Fruit fly (Drosophila melanogaster) whole organism, embryonic: ENCODE data around the gene CG33523.

ENCODE experiments used
- Awh ChIP-seq: fragments of 200-800 bp; sonication (Bioruptor generic); IDR thresholded peaks from 2 replicates; pipeline ENCODE4, ENCODE4 v1.3.6; 2022; ENCODE audit warnings: missing biosample characterization, missing genetic modification characterization
- CG10565 ChIP-seq: fragments of 200-800 bp; sonication (Bioruptor generic); optimal IDR thresholded peaks from 3 replicates; lab custom pipeline; 2016; ENCODE audit warnings: missing biosample characterization, mild to moderate bottlenecking, missing genetic modification characterization
- CG11247 ChIP-seq: fragments of 200-800 bp; sonication (Bioruptor generic); IDR thresholded peaks from 2 replicates; pipeline ENCODE4 v1.3.6; 2022; ENCODE audit warnings: missing biosample characterization, missing genetic modification characterization
- CG11695 ChIP-seq: fragments of 200-800 bp; sonication (Bioruptor generic); IDR thresholded peaks from 3 replicates; pipeline ENCODE4 v1.3.6; 2022; ENCODE audit warnings: missing biosample characterization, missing genetic modification characterization
- CG12942 ChIP-seq: fragments of 200-800 bp; sonication (Bioruptor generic); optimal IDR thresholded peaks from 3 replicates; lab custom pipeline; 2016; ENCODE audit warnings: missing biosample characterization, missing genetic modification characterization
- CG13287 ChIP-seq: fragments of 200-800 bp; sonication (Bioruptor generic); IDR thresholded peaks from 2 replicates; pipeline ENCODE4 v1.3.6; 2022; ENCODE audit warnings: missing biosample characterization, missing genetic modification characterization; ENCODE audit not compliant: partially characterized antibody
- CG13624 ChIP-seq: fragments of 200-800 bp; sonication (Bioruptor generic); optimal IDR thresholded peaks from 2 replicates; lab custom pipeline; 2016; ENCODE audit warnings: missing biosample characterization, missing genetic modification characterization
- CG13894 ChIP-seq: fragments of 200-800 bp; sonication (Bioruptor generic); optimal IDR thresholded peaks from 3 replicates; lab custom pipeline; 2018; ENCODE audit warnings: missing biosample characterization, mild to moderate bottlenecking, missing genetic modification characterization, moderate library complexity
- CG14441 ChIP-seq: fragments of 200-800 bp; sonication (Bioruptor generic); IDR thresholded peaks from 2 replicates; pipeline ENCODE4 v1.3.6; 2022; ENCODE audit warnings: missing biosample characterization, missing genetic modification characterization
- CG14710 ChIP-seq: fragments of 200-800 bp; sonication (Bioruptor generic); optimal IDR thresholded peaks from 3 replicates; lab custom pipeline; 2019; ENCODE audit warnings: missing biosample characterization, mild to moderate bottlenecking, missing genetic modification characterization, moderate library complexity
- CG15073 ChIP-seq: fragments of 200-800 bp; sonication (Bioruptor generic); optimal IDR thresholded peaks from 2 replicates; lab custom pipeline; 2016; ENCODE audit warnings: missing biosample characterization, missing genetic modification characterization
- CG15601 ChIP-seq: fragments of 200-800 bp; sonication (Bioruptor generic); optimal IDR thresholded peaks from 3 replicates; lab custom pipeline; 2019; ENCODE audit warnings: missing biosample characterization, mild to moderate bottlenecking, missing genetic modification characterization, moderate library complexity
- CG1602 ChIP-seq: fragments of 200-800 bp; sonication (Bioruptor generic); optimal IDR thresholded peaks from 3 replicates; lab custom pipeline; 2016; ENCODE audit warnings: missing biosample characterization, missing genetic modification characterization
- CG1603 ChIP-seq: fragments of 200-800 bp; sonication (Bioruptor generic); optimal IDR thresholded peaks from 2 replicates; lab custom pipeline; 2019; ENCODE audit warnings: missing biosample characterization, mild to moderate bottlenecking, missing genetic modification characterization, moderate library complexity
- CG18599 ChIP-seq: fragments of 200-800 bp; sonication (Bioruptor generic); optimal IDR thresholded peaks from 3 replicates; lab custom pipeline; 2017; ENCODE audit warnings: missing biosample characterization, missing genetic modification characterization, mild to moderate bottlenecking, moderate library complexity, missing genetic modification reagents
- CG2120 ChIP-seq: fragments of 200-800 bp; sonication (Bioruptor generic); optimal IDR thresholded peaks from 3 replicates; lab custom pipeline; 2016; ENCODE audit warnings: missing biosample characterization, missing genetic modification characterization
- CG30403 ChIP-seq: fragments of 200-800 bp; sonication (Bioruptor generic); optimal IDR thresholded peaks from 3 replicates; lab custom pipeline; 2016; ENCODE audit warnings: missing biosample characterization, missing genetic modification characterization
- CG30431 ChIP-seq: fragments of 200-800 bp; sonication (Bioruptor generic); optimal IDR thresholded peaks from 2 replicates; lab custom pipeline; 2017; ENCODE audit warnings: missing biosample characterization, missing genetic modification characterization
- CG33213 ChIP-seq: fragments of 200-800 bp; sonication (Bioruptor generic); optimal IDR thresholded peaks from 3 replicates; lab custom pipeline; 2016; ENCODE audit warnings: missing biosample characterization, missing genetic modification characterization
- CG34224 ChIP-seq: fragments of 200-800 bp; sonication (Bioruptor generic); IDR thresholded peaks from 3 replicates; pipeline ENCODE4 v1.3.6; 2022; ENCODE audit warnings: missing biosample characterization, missing genetic modification characterization; ENCODE audit not compliant: partially characterized antibody
- CG3838 ChIP-seq: fragments of 200-800 bp; sonication (Bioruptor generic); optimal IDR thresholded peaks from 3 replicates; lab custom pipeline; 2016; ENCODE audit warnings: missing biosample characterization, missing genetic modification characterization
- CG4424 ChIP-seq: fragments of 200-800 bp; sonication (Bioruptor generic); optimal IDR thresholded peaks from 3 replicates; lab custom pipeline; 2016; ENCODE audit warnings: missing biosample characterization, missing genetic modification characterization
- CG4854 ChIP-seq: fragments of 200-800 bp; sonication (Bioruptor generic); optimal IDR thresholded peaks from 2 replicates; lab custom pipeline; 2016; ENCODE audit warnings: missing biosample characterization, missing genetic modification characterization, inconsistent platforms
- CG9932 ChIP-seq: fragments of 200-800 bp; sonication (Bioruptor generic); IDR thresholded peaks from 2 replicates; pipeline ENCODE4 v1.3.6; 2022; ENCODE audit warnings: missing biosample characterization, missing genetic modification characterization
- CoRest ChIP-seq: fragments of 200-800 bp; sonication (Bioruptor generic); optimal IDR thresholded peaks from 3 replicates; lab custom pipeline; 2018; ENCODE audit warnings: missing biosample characterization, mild to moderate bottlenecking, missing genetic modification characterization, moderate library complexity
- ERR ChIP-seq: fragments of 200-800 bp; sonication (Bioruptor generic); optimal IDR thresholded peaks from 2 replicates; lab custom pipeline; 2016; ENCODE audit warnings: missing biosample characterization, missing genetic modification characterization
- Nf-YB ChIP-seq: fragments of 200-800 bp; sonication (Bioruptor generic); optimal IDR thresholded peaks from 3 replicates; lab custom pipeline; 2019; ENCODE audit warnings: missing biosample characterization, mild to moderate bottlenecking, missing genetic modification characterization, moderate library complexity
- Rfx ChIP-seq: fragments of 200-800 bp; sonication (Bioruptor generic); IDR thresholded peaks from 2 replicates; pipeline ENCODE4 v1.3.6; 2022; ENCODE audit warnings: missing biosample characterization, missing genetic modification characterization
- Sry-β ChIP-seq: fragments of 200-800 bp; sonication (Bioruptor generic); optimal IDR thresholded peaks from 2 replicates; lab custom pipeline; 2018; ENCODE audit warnings: missing biosample characterization, mild to moderate bottlenecking, missing genetic modification characterization, moderate library complexity
- Usf ChIP-seq: fragments of 200-800 bp; sonication (Bioruptor generic); optimal IDR thresholded peaks from 2 replicates; lab custom pipeline; 2017; ENCODE audit warnings: missing genotype, missing biosample characterization, missing genetic modification characterization
- ap ChIP-seq: fragments of 200-800 bp; sonication (Bioruptor generic); IDR thresholded peaks from 2 replicates; pipeline ENCODE4 v1.3.6; 2022; ENCODE audit warnings: missing biosample characterization, missing genetic modification characterization
- cad ChIP-seq: fragments of >200 bp; optimal IDR thresholded peaks from 2 replicates; lab custom pipeline; 2017; ENCODE audit warnings: missing biosample characterization, missing genetic modification characterization
- caup ChIP-seq: fragments of 200-800 bp; sonication (Bioruptor generic); optimal IDR thresholded peaks from 3 replicates; lab custom pipeline; 2017; ENCODE audit warnings: missing biosample characterization, mild to moderate bottlenecking, missing genetic modification characterization, moderate library complexity; ENCODE audit not compliant: severe bottlenecking
- crp ChIP-seq, 2 experiments: fragments of 200-800 bp; sonication (Bioruptor generic); optimal IDR thresholded peaks; 2 replicates in 1 of 2; 3 replicates in 1 of 2; lab custom pipeline; 2017; ENCODE audit warnings: missing biosample characterization in 2 of 2, missing genetic modification characterization in 2 of 2, mild to moderate bottlenecking in 1 of 2, moderate library complexity in 1 of 2
- cwo ChIP-seq: fragments of 200-800 bp; sonication (Bioruptor generic); optimal IDR thresholded peaks from 3 replicates; lab custom pipeline; 2017; ENCODE audit warnings: missing biosample characterization, missing genetic modification characterization, mild to moderate bottlenecking, moderate library complexity, missing genetic modification reagents
- dpn ChIP-seq, 2 experiments: fragments of 200-800 bp; sonication (Bioruptor generic); optimal IDR thresholded peaks; 3 replicates each; lab custom pipeline; 2016; ENCODE audit warnings: missing biosample characterization in 2 of 2, missing genetic modification characterization in 2 of 2
- fd96Cb ChIP-seq: fragments of 200-800 bp; sonication (Bioruptor generic); optimal IDR thresholded peaks from 2 replicates; lab custom pipeline; 2018; ENCODE audit warnings: missing biosample characterization, mild to moderate bottlenecking, missing genetic modification characterization, moderate library complexity
- fu2 ChIP-seq: fragments of 200-800 bp; sonication (Bioruptor generic); optimal IDR thresholded peaks from 2 replicates; lab custom pipeline; 2016; ENCODE audit warnings: missing biosample characterization, missing genetic modification characterization
- gfzf ChIP-seq: fragments of 200-800 bp; sonication (Bioruptor generic); optimal IDR thresholded peaks from 2 replicates; lab custom pipeline; 2016; ENCODE audit warnings: missing biosample characterization, mild to moderate bottlenecking, missing genetic modification characterization, moderate library complexity
- gsb ChIP-seq: fragments of 200-800 bp; sonication (Bioruptor generic); IDR thresholded peaks from 2 replicates; pipeline ENCODE4 v1.3.6; 2022; ENCODE audit warnings: missing biosample characterization, missing genetic modification characterization
- her ChIP-seq: fragments of 200-800 bp; sonication (Bioruptor generic); optimal IDR thresholded peaks from 2 replicates; lab custom pipeline; 2016; ENCODE audit warnings: missing biosample characterization, missing genetic modification characterization
- hkb ChIP-seq, 2 experiments: fragments of 200-800 bp in 1 of 2; fragments of >200 bp in 1 of 2; sonication (Bioruptor generic) in 1 of 2; IDR thresholded peaks in 1 of 2; optimal IDR thresholded peaks in 1 of 2; 2 replicates each; pipeline versions ENCODE4 v1.3.6 to Lab custom; 2017 to 2022; ENCODE audit warnings: missing biosample characterization in 1 of 2, missing genetic modification characterization in 1 of 2
- maf-S ChIP-seq: fragments of 200-800 bp; sonication (Bioruptor generic); optimal IDR thresholded peaks from 2 replicates; lab custom pipeline; 2016; ENCODE audit warnings: missing biosample characterization, missing genetic modification characterization
- oc ChIP-seq: fragments of 200-800 bp; sonication (Bioruptor generic); optimal IDR thresholded peaks from 2 replicates; lab custom pipeline; 2018; ENCODE audit warnings: missing biosample characterization, mild to moderate bottlenecking, missing genetic modification characterization, moderate library complexity
- repo ChIP-seq: fragments of 200-800 bp; sonication (Bioruptor generic); optimal IDR thresholded peaks from 2 replicates; lab custom pipeline; 2016; ENCODE audit warnings: missing biosample characterization, missing genetic modification characterization
- sima ChIP-seq: fragments of 200-800 bp; sonication (Bioruptor generic); optimal IDR thresholded peaks from 2 replicates; lab custom pipeline; 2016; ENCODE audit warnings: missing biosample characterization, missing genetic modification characterization
- sisA ChIP-seq: fragments of 200-800 bp; sonication (Bioruptor generic); IDR thresholded peaks from 2 replicates; pipeline ENCODE4 v1.3.6; 2022; ENCODE audit warnings: missing biosample characterization, missing genetic modification characterization
- slp2 ChIP-seq: fragments of 200-800 bp; sonication (Bioruptor generic); optimal IDR thresholded peaks from 2 replicates; lab custom pipeline; 2016; ENCODE audit warnings: missing biosample characterization, missing genetic modification characterization
- tin ChIP-seq: fragments of 200-800 bp; sonication (Bioruptor generic); optimal IDR thresholded peaks from 3 replicates; lab custom pipeline; 2016; ENCODE audit warnings: missing biosample characterization, missing genetic modification characterization
- tio ChIP-seq: fragments of 200-800 bp; sonication (Bioruptor generic); optimal IDR thresholded peaks from 2 replicates; lab custom pipeline; 2017; ENCODE audit warnings: missing biosample characterization, missing genetic modification characterization, inconsistent platforms
- wek ChIP-seq: fragments of 200-800 bp; sonication (Bioruptor generic); optimal IDR thresholded peaks from 3 replicates; lab custom pipeline; 2018; ENCODE audit warnings: missing biosample characterization, mild to moderate bottlenecking, missing genetic modification characterization, moderate library complexity

CG33523 gene

DNA sequence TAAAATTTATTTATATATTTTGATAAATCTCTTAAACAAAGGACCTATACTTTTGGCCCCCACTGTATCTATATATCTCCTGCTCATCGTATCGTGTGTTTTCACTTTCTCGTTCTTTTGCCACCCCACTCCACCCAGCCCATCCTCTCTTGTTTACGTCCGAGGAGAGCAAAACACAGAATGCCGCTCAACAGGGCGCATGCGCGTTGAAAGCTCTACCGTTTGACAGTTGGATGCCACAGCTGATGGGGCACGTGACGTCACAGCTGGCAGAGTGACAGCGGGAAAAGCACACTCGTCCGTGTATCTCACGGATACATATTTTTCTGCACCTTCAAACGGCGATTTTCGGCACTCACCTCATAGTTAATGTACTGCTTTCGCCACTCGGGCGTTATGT lies 2.9 kb upstream of the CG33523 start (continued):
- TF ChIP-seq crp (GFP tag; optimal IDR thresholded peaks at IDR 0.05; lab: Kevin White, UChicago), result peak in 1 of 2 experiments; percentile 71
- TF ChIP-seq CG34224 (GFP tag; lab: Robert Waterston, UW), result no peak
- 0 out of 2 replicates have a peak, but pooled peaks have one; percentile 9 for TF ChIP-seq Awh (GFP tag; lab: Robert Waterston, UW)
- no peak for TF ChIP-seq ERR (GFP tag; lab: Kevin White, UChicago)
- no peak for TF ChIP-seq CoRest
- no peak for TF ChIP-seq CG3838 (GFP tag; lab: Kevin White, UChicago)
- TF ChIP-seq gsb (GFP tag; lab: Robert Waterston, UW), result no peak
- TF ChIP-seq CG13624 (GFP tag; lab: Kevin White, UChicago), result no peak
- no peak for TF ChIP-seq her
- TF ChIP-seq CG15601 (tag; lab: Kevin White, UChicago), result no peak
- TF ChIP-seq CG4854, result no peak
- TF ChIP-seq caup, result no peak
- TF ChIP-seq tin (GFP tag; lab: Kevin White, UChicago), result no peak
- TF ChIP-seq CG33213 (GFP tag; lab: Kevin White, UChicago), result no peak
- no peak for TF ChIP-seq Sry-β (GFP tag; lab: Kevin White, UChicago)
- no peak for TF ChIP-seq CG13894 (tag; lab: Kevin White, UChicago)
- no peak for TF ChIP-seq slp2 (GFP tag; lab: Kevin White, UChicago)
- TF ChIP-seq oc (tag; lab: Kevin White, UChicago), result no peak
- TF ChIP-seq CG30431 (GFP tag; lab: Kevin White, UChicago), result no peak
- TF ChIP-seq maf-S (GFP tag; lab: Kevin White, UChicago), result no peak
- TF ChIP-seq gfzf (GFP tag; lab: Kevin White, UChicago), result no peak
- no peak for TF ChIP-seq Usf (GFP tag; lab: Kevin White, UChicago)
- no peak for TF ChIP-seq sisA (GFP tag; lab: Robert Waterston, UW)
- no peak for TF ChIP-seq CG14710 (tag; lab: Kevin White, UChicago)
- TF ChIP-seq CG13287, result peak; percentile 39; the same call in 1 of the 2 replicates
- no peak for TF ChIP-seq CG4424 (GFP tag; lab: Kevin White, UChicago)
- no peak for TF ChIP-seq wek
- TF ChIP-seq CG1603 (tag; lab: Kevin White, UChicago), result no peak
- TF ChIP-seq repo (GFP tag; lab: Kevin White, UChicago), result no peak
- no peak for TF ChIP-seq hkb (optimal IDR thresholded peaks at IDR 0.05; lab: Kevin White, UChicago)
- TF ChIP-seq hkb (GFP tag; IDR thresholded peaks at IDR 0.05; lab: Robert Waterston, UW), result peak; percentile 42; the same call in 1 of the 2 replicates
- no peak for TF ChIP-seq CG10565 (GFP tag; lab: Kevin White, UChicago)
- TF ChIP-seq CG11247, result no peak
- TF ChIP-seq CG14441 (GFP tag; lab: Robert Waterston, UW), result no peak
- no peak for TF ChIP-seq CG9932 (GFP tag; lab: Robert Waterston, UW)
- no peak for TF ChIP-seq ap (GFP tag; lab: Robert Waterston, UW)
- TF ChIP-seq Rfx (GFP tag; lab: Robert Waterston, UW), result no peak
- no peak for TF ChIP-seq CG15073 (GFP tag; lab: Kevin White, UChicago)
- TF ChIP-seq tio (GFP tag; lab: Kevin White, UChicago), result no peak
- no peak for TF ChIP-seq CG18599 (GFP tag; lab: Kevin White, UChicago)
- TF ChIP-seq Nf-YB (GFP tag; lab: Kevin White, UChicago), result no peak
- no peak for TF ChIP-seq dpn (GFP tag; optimal IDR thresholded peaks at IDR 0.05; lab: Kevin White, UChicago)
- TF ChIP-seq cwo (GFP tag; lab: Kevin White, UChicago), result peak; percentile 0
- no peak for TF ChIP-seq CG1602
- TF ChIP-seq sima, result no peak
- no peak for TF ChIP-seq cad
- 0 out of 3 replicates have a peak, but pooled peaks have one; percentile 34 for TF ChIP-seq CG11695 (GFP tag; lab: Robert Waterston, UW)
- TF ChIP-seq CG2120 (GFP tag; lab: Kevin White, UChicago), result no peak
- no peak for TF ChIP-seq CG12942 (GFP tag; lab: Kevin White, UChicago)
- TF ChIP-seq fd96Cb (tag; lab: Kevin White, UChicago), result no peak
- TF ChIP-seq fu2 (GFP tag; lab: Kevin White, UChicago), result no peak
- no peak for TF ChIP-seq CG30403
